Worm (Caenorhabditis elegans): ENCODE results near the gene M04G7.5.

ce11 chrIV:466569-466968 lies 11.7 kb downstream of the M04G7.5 start:
- TF ChIP-seq scrt-1 (GFP tag; IDR thresholded peaks at IDR 0.05) (no peak), flt-1 (GFP tag; IDR thresholded peaks at IDR 0.05) (no peak)
